Worm (Caenorhabditis elegans): ENCODE results near the gene ced-7.

ce11 chrIII:9544820-9545219 is 35.1 kb downstream of the ced-7 start, which contains the start of gene ZK1098.12:
- no peak for TF ChIP-seq mep-1 (tag; optimal IDR thresholded peaks at IDR 0.05)
- TF ChIP-seq unc-120 (tag; optimal IDR thresholded peaks at IDR 0.05; ENCODE audit: poor library complexity, severe bottlenecking) = no peak
- TF ChIP-seq unc-62 (GFP tag; optimal IDR thresholded peaks at IDR 0.05) = no peak
- no peak for TF ChIP-seq drap-1 (GFP tag; optimal IDR thresholded peaks at IDR 0.05)
- no peak for TF ChIP-seq nhr-12 (tag; optimal IDR thresholded peaks at IDR 0.05)
- no peak for TF ChIP-seq sptf-1 (tag; optimal IDR thresholded peaks at IDR 0.05)
- no peak for TF ChIP-seq pha-4 (tag; optimal IDR thresholded peaks at IDR 0.05)
- TF ChIP-seq nhr-28 (tag; optimal IDR thresholded peaks at IDR 0.05) = no peak
- TF ChIP-seq ceh-39 (tag; optimal IDR thresholded peaks at IDR 0.05) = no peak
- TF ChIP-seq bed-3 (GFP tag; optimal IDR thresholded peaks at IDR 0.05) = no peak
- TF ChIP-seq lin-13 (tag; optimal IDR thresholded peaks at IDR 0.05) = no peak
- TF ChIP-seq elt-1 (tag; optimal IDR thresholded peaks at IDR 0.05; ENCODE audit: borderline replicate concordance, insufficient read depth) = no peak
- TF ChIP-seq blmp-1 (tag; optimal IDR thresholded peaks at IDR 0.05) = no peak
- TF ChIP-seq elt-3 (tag; optimal IDR thresholded peaks at IDR 0.05) = no peak
